Worm (Caenorhabditis elegans) whole organism, young adult: Measurements from ENCODE around the gene Y41D4B.6.

Source experiments
- B0261.1 ChIP-seq: sonication (generic microtip); optimal IDR thresholded peaks from 2 replicates; lab custom pipeline; 2016; ENCODE audit warnings: mild to moderate bottlenecking, missing genetic modification characterization, moderate library complexity, missing compliant biosample characterization
- B0336.3 ChIP-seq: fragments of 200-800 bp; sonication (Bioruptor generic); IDR thresholded peaks from 2 replicates; pipeline ENCODE4 v1.3.6; 2022; ENCODE audit warnings: missing genetic modification characterization, missing compliant biosample characterization
- F22D6.2 ChIP-seq: sonication (generic microtip); optimal IDR thresholded peaks from 2 replicates; lab custom pipeline; 2016; ENCODE audit warnings: mild to moderate bottlenecking, missing genetic modification characterization, missing compliant biosample characterization
- F23B12.7 ChIP-seq: sonication (generic microtip); optimal IDR thresholded peaks from 2 replicates; lab custom pipeline; 2017; ENCODE audit warnings: missing genetic modification characterization, mild to moderate bottlenecking, missing compliant biosample characterization, antibody characterized with exemption, moderate library complexity; ENCODE audit not compliant: insufficient read depth
- F33H1.4 ChIP-seq: fragments of 200-800 bp; sonication (Bioruptor generic); IDR thresholded peaks from 2 replicates; pipeline ENCODE4 v1.3.6; 2022; ENCODE audit warnings: missing genetic modification reagents, missing genetic modification characterization, missing compliant biosample characterization
- F39B2.1 ChIP-seq: fragments of 200-800 bp; sonication (Bioruptor generic); IDR thresholded peaks from 2 replicates; pipeline ENCODE4 v1.3.6; 2022; ENCODE audit warnings: missing genetic modification reagents, missing genetic modification characterization, missing compliant biosample characterization
- F57C9.4 ChIP-seq: sonication (generic microtip); optimal IDR thresholded peaks from 2 replicates; lab custom pipeline; 2017; ENCODE audit warnings: mild to moderate bottlenecking, missing genetic modification characterization, missing compliant biosample characterization
- K11D2.4 ChIP-seq: fragments of 200-800 bp; sonication (Bioruptor generic); IDR thresholded peaks from 2 replicates; pipeline ENCODE4 v1.3.6; 2022; ENCODE audit warnings: missing genetic modification reagents, missing genetic modification characterization, missing compliant biosample characterization
- T07F8.4 ChIP-seq: sonication (generic microtip); optimal IDR thresholded peaks from 2 replicates; lab custom pipeline; 2016; ENCODE audit warnings: mild to moderate bottlenecking, missing genetic modification characterization, moderate library complexity, missing compliant biosample characterization
- Y53F4B.3 ChIP-seq: fragments of 200-800 bp; sonication (Bioruptor generic); IDR thresholded peaks from 2 replicates; pipeline ENCODE4 v1.3.6; 2022; ENCODE audit warnings: missing genetic modification reagents, missing genetic modification characterization, missing compliant biosample characterization
- Y56A3A.18 ChIP-seq: fragments of 200-800 bp; sonication (Bioruptor generic); IDR thresholded peaks from 2 replicates; pipeline ENCODE4 v1.3.6; 2022; ENCODE audit warnings: missing genetic modification reagents, missing genetic modification characterization, missing compliant biosample characterization
- Y79H2A.3 ChIP-seq: fragments of 200-800 bp; sonication (Bioruptor generic); conservative IDR thresholded peaks from 2 replicates; pipeline ENCODE4 v1.3.6; 2022; ENCODE audit warnings: missing genetic modification reagents, missing genetic modification characterization, missing compliant biosample characterization
- aptf-2 ChIP-seq: fragments of 200-800 bp; sonication (Bioruptor generic); conservative IDR thresholded peaks from 2 replicates; pipeline ENCODE4 v1.3.6; 2022; ENCODE audit warnings: missing genetic modification reagents, missing genetic modification characterization, missing compliant biosample characterization
- athp-1 ChIP-seq: sonication (generic microtip); optimal IDR thresholded peaks from 2 replicates; lab custom pipeline; 2017; ENCODE audit warnings: mild to moderate bottlenecking, missing genetic modification characterization, missing compliant biosample characterization
- attf-6 ChIP-seq: fragments of 200-800 bp; sonication (Bioruptor generic); IDR thresholded peaks from 2 replicates; pipeline ENCODE4 v1.3.6; 2022; ENCODE audit warnings: missing genetic modification reagents, missing genetic modification characterization, missing compliant biosample characterization
- ccch-3 ChIP-seq: fragments of 200-800 bp; sonication (Bioruptor generic); optimal IDR thresholded peaks from 2 replicates; lab custom pipeline; 2018; ENCODE audit warnings: mild to moderate bottlenecking, missing genetic modification characterization, missing compliant biosample characterization
- ceh-100 ChIP-seq: fragments of 200-800 bp; sonication (Bioruptor generic); IDR thresholded peaks from 2 replicates; pipeline ENCODE4 v1.3.6; 2022; ENCODE audit warnings: missing genetic modification reagents, missing genetic modification characterization, missing compliant biosample characterization
- ceh-40 ChIP-seq: fragments of 200-800 bp; sonication (Bioruptor generic); IDR thresholded peaks from 2 replicates; pipeline ENCODE4 v1.3.6; 2022; ENCODE audit warnings: missing genetic modification characterization, missing compliant biosample characterization
- ceh-91 ChIP-seq: fragments of 200-800 bp; sonication (Bioruptor generic); IDR thresholded peaks from 2 replicates; pipeline ENCODE4 v1.3.6; 2022; ENCODE audit warnings: missing genetic modification reagents, missing genetic modification characterization, missing compliant biosample characterization
- dpff-1 ChIP-seq: sonication (generic microtip); optimal IDR thresholded peaks from 2 replicates; lab custom pipeline; 2017; ENCODE audit warnings: mild to moderate bottlenecking, missing genetic modification characterization, missing compliant biosample characterization
- dpl-1 ChIP-seq: fragments of 150-350 bp; optimal IDR thresholded peaks from 2 replicates; lab custom pipeline; 2014; ENCODE audit warnings: missing biosample characterization, missing genetic modification reagents, missing genetic modification characterization
- egl-18 ChIP-seq: fragments of 200-800 bp; sonication (Bioruptor generic); IDR thresholded peaks from 2 replicates; pipeline ENCODE4 v1.3.6; 2022; ENCODE audit warnings: missing genetic modification reagents, missing genetic modification characterization, missing compliant biosample characterization
- egrh-3 ChIP-seq: fragments of 200-800 bp; sonication (Bioruptor generic); IDR thresholded peaks from 2 replicates; pipeline ENCODE4 v1.3.6; 2022; ENCODE audit warnings: missing genetic modification reagents, missing genetic modification characterization, missing compliant biosample characterization
- ekl-4 ChIP-seq: fragments of 200-800 bp; sonication (Bioruptor generic); IDR thresholded peaks from 2 replicates; pipeline ENCODE4 v1.3.6; 2022; ENCODE audit warnings: missing genetic modification reagents, missing genetic modification characterization, missing compliant biosample characterization
- fkh-3 ChIP-seq: sonication (generic microtip); optimal IDR thresholded peaks from 2 replicates; lab custom pipeline; 2016; ENCODE audit warnings: mild to moderate bottlenecking, missing genetic modification characterization, missing compliant biosample characterization
- hlh-26 ChIP-seq: fragments of 200-800 bp; sonication (Bioruptor generic); conservative IDR thresholded peaks from 2 replicates; pipeline ENCODE4 v1.3.6; 2022; ENCODE audit warnings: missing genetic modification reagents, missing genetic modification characterization, missing compliant biosample characterization
- lsl-1 ChIP-seq: fragments of 200-800 bp; sonication (Bioruptor generic); optimal IDR thresholded peaks from 2 replicates; lab custom pipeline; 2018; ENCODE audit warnings: mild to moderate bottlenecking, missing genetic modification characterization, moderate library complexity, missing compliant biosample characterization
- madf-10 ChIP-seq: sonication (generic microtip); optimal IDR thresholded peaks from 2 replicates; lab custom pipeline; 2016; ENCODE audit warnings: mild to moderate bottlenecking, missing genetic modification characterization, missing compliant biosample characterization
- mcd-1 ChIP-seq: fragments of 200-800 bp; sonication (Bioruptor generic); IDR thresholded peaks from 2 replicates; pipeline ENCODE4 v1.3.6; 2022; ENCODE audit warnings: missing genetic modification reagents, missing genetic modification characterization, missing compliant biosample characterization
- nhr-120 ChIP-seq: fragments of 200-800 bp; sonication (Bioruptor generic); IDR thresholded peaks from 2 replicates; pipeline ENCODE4 v1.3.6; 2022; ENCODE audit warnings: missing genetic modification characterization, missing compliant biosample characterization
- pbrm-1 ChIP-seq: fragments of 200-800 bp; sonication (Bioruptor generic); IDR thresholded peaks from 2 replicates; pipeline ENCODE4 v1.3.6; 2022; ENCODE audit warnings: missing genetic modification reagents, missing genetic modification characterization, missing compliant biosample characterization
- rcor-1 ChIP-seq: fragments of 200-800 bp; sonication (Bioruptor generic); IDR thresholded peaks from 2 replicates; pipeline ENCODE4 v1.3.6; 2022; ENCODE audit warnings: missing genetic modification reagents, missing genetic modification characterization, missing compliant biosample characterization
- rec-8 ChIP-seq, 2 experiments: sonication (generic microtip); optimal IDR thresholded peaks; 2 replicates each; lab custom pipeline; 2016; ENCODE audit warnings: mild to moderate bottlenecking in 2 of 2, missing genetic modification characterization in 2 of 2, missing genetic modification reagents in 2 of 2, missing genotype in 2 of 2, missing biosample characterization in 1 of 2, missing compliant biosample characterization in 1 of 2, moderate library complexity in 1 of 2
- sdz-38 ChIP-seq: sonication (generic microtip); optimal IDR thresholded peaks from 2 replicates; lab custom pipeline; 2016; ENCODE audit warnings: missing genotype, missing genetic modification characterization, missing compliant biosample characterization
- tlf-1 ChIP-seq: fragments of 200-800 bp; sonication (Bioruptor generic); optimal IDR thresholded peaks from 2 replicates; lab custom pipeline; 2018; ENCODE audit warnings: mild to moderate bottlenecking, missing genetic modification characterization, missing compliant biosample characterization
- unc-62 ChIP-seq: fragments of 150-350 bp; optimal IDR thresholded peaks from 2 replicates; lab custom pipeline; 2014; ENCODE audit warnings: missing biosample characterization, missing genetic modification reagents, missing genetic modification characterization
- xnd-1 ChIP-seq: sonication (generic microtip); optimal IDR thresholded peaks from 2 replicates; lab custom pipeline; 2016; ENCODE audit warnings: missing genotype, missing genetic modification reagents, missing genetic modification characterization, missing compliant biosample characterization
- ztf-26 ChIP-seq: sonication (generic microtip); optimal IDR thresholded peaks from 2 replicates; lab custom pipeline; 2017; ENCODE audit warnings: missing genetic modification characterization, missing compliant biosample characterization

Gene Y41D4B.6

ce11 chrIV:1597018-1597417 lies 36.5 kb upstream of the Y41D4B.6 start, which contains the start of gene ced-2:
Gene ced-2, plus strand, starts transcription at chrIV:1597318.
- TF ChIP-seq F22D6.2: no peak
- no peak for TF ChIP-seq tlf-1 (GFP tag; lab: Kevin White, UChicago)
- TF ChIP-seq sdz-38 (tag; lab: Kevin White, UChicago): no peak
- TF ChIP-seq unc-62: no peak
- TF ChIP-seq ztf-26 (tag; lab: Kevin White, UChicago): no peak
- TF ChIP-seq K11D2.4 (GFP tag; lab: Robert Waterston, UW): no peak
- no peak for TF ChIP-seq hlh-26 (GFP tag; lab: Robert Waterston, UW)
- TF ChIP-seq rcor-1: no peak
- TF ChIP-seq ceh-40 (GFP tag; lab: Robert Waterston, UW): no peak
- TF ChIP-seq ceh-100 (GFP tag; lab: Robert Waterston, UW): no peak
- TF ChIP-seq Y53F4B.3 (GFP tag; lab: Robert Waterston, UW): no peak
- TF ChIP-seq Y56A3A.18 (GFP tag; lab: Robert Waterston, UW): no peak
- TF ChIP-seq lsl-1 (GFP tag; lab: Kevin White, UChicago): no peak
- no peak for TF ChIP-seq Y79H2A.3
- TF ChIP-seq dpff-1: no peak
- no peak for TF ChIP-seq F57C9.4 (tag; lab: Kevin White, UChicago)
- no peak for TF ChIP-seq fkh-3
- TF ChIP-seq, all 124 proteins: peak for 0

DNA sequence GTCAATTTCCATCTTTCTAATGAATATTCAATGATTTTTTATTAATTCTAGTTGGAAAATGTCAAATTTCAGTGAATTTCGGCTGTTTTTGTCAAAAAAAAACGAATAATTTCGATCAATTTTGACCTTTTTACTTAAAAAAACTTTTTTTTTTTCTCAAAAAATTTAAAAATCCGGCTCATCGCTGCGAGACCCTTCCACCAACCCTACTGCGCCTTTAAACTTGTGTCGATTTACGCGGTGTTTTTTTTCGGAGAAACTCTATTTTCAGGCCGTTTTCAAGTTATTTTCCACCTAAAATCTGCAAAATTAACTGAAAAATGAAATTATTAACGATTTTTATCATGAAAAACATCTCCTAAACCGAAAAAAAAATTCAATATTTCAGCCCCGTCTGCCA lies 32.8 kb upstream of the Y41D4B.6 start:
- no peak for TF ChIP-seq Y79H2A.3
- no peak for TF ChIP-seq F39B2.1 (GFP tag; lab: Robert Waterston, UW)
- peak; percentile 67 for TF ChIP-seq F33H1.4 (GFP tag; lab: Robert Waterston, UW)
- TF ChIP-seq hlh-26 (GFP tag; lab: Robert Waterston, UW): no peak

ce11 chrIV:1601357-1601756 lies 32.2 kb upstream of the Y41D4B.6 start, which contains the start of gene set-23:
Gene set-23, plus strand, starts transcription at chrIV:1601657.
- TF ChIP-seq ccch-3 (GFP tag; lab: Kevin White, UChicago) (no peak), ceh-100 (GFP tag; lab: Robert Waterston, UW) (no peak), F23B12.7 (tag; lab: Kevin White, UChicago) (no peak), athp-1 (tag; lab: Kevin White, UChicago) (no peak), F22D6.2 (no peak), attf-6 (GFP tag; lab: Robert Waterston, UW) (no peak), ceh-91 (GFP tag; lab: Robert Waterston, UW) (no peak), dpl-1 (GFP tag; lab: Kevin White, UChicago) (no peak), lsl-1 (GFP tag; lab: Kevin White, UChicago) (no peak), Y79H2A.3 (no peak), xnd-1 (tag; lab: Kevin White, UChicago) (no peak), madf-10 (tag; lab: Kevin White, UChicago) (no peak), egrh-3 (GFP tag; lab: Robert Waterston, UW) (no peak), B0336.3 (GFP tag; lab: Robert Waterston, UW) (no peak), ekl-4 (no peak), egl-18 (no peak), T07F8.4 (tag; lab: Kevin White, UChicago) (no peak)

DNA sequence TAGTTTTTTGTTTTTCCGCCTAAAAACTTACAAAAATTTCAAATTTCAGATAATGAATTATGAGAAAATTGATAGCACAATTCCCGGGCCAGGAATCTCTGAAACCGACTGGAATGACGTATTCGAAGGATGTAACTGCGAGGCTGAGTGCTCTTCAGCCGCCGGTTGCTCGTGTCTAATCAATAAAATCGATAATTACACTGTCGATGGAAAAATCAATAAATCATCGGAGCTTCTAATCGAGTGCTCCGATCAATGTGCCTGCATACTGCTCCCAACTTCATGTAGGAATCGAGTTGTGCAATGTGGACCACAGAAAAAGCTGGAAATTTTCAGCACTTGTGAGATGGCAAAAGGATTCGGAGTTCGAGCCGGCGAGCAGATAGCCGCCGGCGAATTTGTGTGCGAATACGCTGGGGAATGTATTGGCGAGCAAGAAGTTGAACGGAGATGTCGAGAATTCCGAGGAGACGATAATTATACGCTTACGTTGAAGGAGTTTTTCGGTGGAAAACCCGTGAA lies 30.5 kb upstream of the Y41D4B.6 start:
- no peak for TF ChIP-seq pbrm-1 (GFP tag; lab: Robert Waterston, UW)
- TF ChIP-seq B0261.1 (tag; lab: Kevin White, UChicago): no peak
- no peak for TF ChIP-seq tlf-1 (GFP tag; lab: Kevin White, UChicago)
- no peak for TF ChIP-seq ekl-4
- no peak for TF ChIP-seq aptf-2 (GFP tag; lab: Robert Waterston, UW)
- no peak for TF ChIP-seq sdz-38 (tag; lab: Kevin White, UChicago)
- no peak for TF ChIP-seq rec-8 (tag; optimal IDR thresholded peaks at IDR 0.05; lab: Kevin White, UChicago)
- no peak for TF ChIP-seq nhr-120 (GFP tag; lab: Robert Waterston, UW)
- TF ChIP-seq mcd-1 (GFP tag; lab: Robert Waterston, UW): no peak
